Fruit fly (Drosophila melanogaster) whole organism, embryonic: ENCODE data around the gene CG6236.

ENCODE experiments used
- Adf1 ChIP-seq: fragments of 200-800 bp; sonication (Bioruptor generic); IDR thresholded peaks from 2 replicates; pipeline ENCODE4 v1.3.6; 2022; ENCODE audit warnings: missing biosample characterization, missing genetic modification characterization
- Atf6 ChIP-seq: fragments of 200-800 bp; sonication (Bioruptor generic); IDR thresholded peaks from 2 replicates; pipeline ENCODE4 v1.3.6; 2022; ENCODE audit warnings: missing biosample characterization, missing genetic modification characterization
- Bdp1 ChIP-seq: fragments of 200-800 bp; sonication (Bioruptor generic); optimal IDR thresholded peaks from 3 replicates; lab custom pipeline; 2016; ENCODE audit warnings: missing biosample characterization, missing genetic modification characterization
- BtbVII ChIP-seq: fragments of 200-800 bp; sonication (Bioruptor generic); optimal IDR thresholded peaks from 3 replicates; lab custom pipeline; 2017; ENCODE audit warnings: missing biosample characterization, mild to moderate bottlenecking, missing genetic modification characterization
- CG10979 ChIP-seq: fragments of 200-800 bp; sonication (Bioruptor generic); optimal IDR thresholded peaks from 2 replicates; lab custom pipeline; 2018; ENCODE audit warnings: missing biosample characterization, mild to moderate bottlenecking, missing genetic modification characterization, moderate library complexity
- CG13296 ChIP-seq: fragments of 200-800 bp; sonication (Bioruptor generic); optimal IDR thresholded peaks from 3 replicates; lab custom pipeline; 2018; ENCODE audit warnings: missing biosample characterization, mild to moderate bottlenecking, missing genetic modification characterization
- CG1647 ChIP-seq: fragments of 200-800 bp; sonication (Bioruptor generic); optimal IDR thresholded peaks from 3 replicates; lab custom pipeline; 2016; ENCODE audit warnings: missing biosample characterization, missing genetic modification characterization
- CG16779 ChIP-seq: fragments of 200-800 bp; sonication (Bioruptor generic); IDR thresholded peaks from 2 replicates; pipeline ENCODE4 v1.3.6; 2022; ENCODE audit warnings: missing biosample characterization, missing genetic modification characterization
- CG16813 ChIP-seq: fragments of 200-800 bp; sonication (Bioruptor generic); IDR thresholded peaks from 3 replicates; pipeline ENCODE4 v1.3.6; 2022; ENCODE audit warnings: missing biosample characterization, missing genetic modification characterization; ENCODE audit not compliant: partially characterized antibody
- CG17359 ChIP-seq: fragments of 200-800 bp; sonication (Bioruptor generic); optimal IDR thresholded peaks from 3 replicates; lab custom pipeline; 2018; ENCODE audit warnings: missing biosample characterization, mild to moderate bottlenecking, missing genetic modification characterization, moderate library complexity
- CG18011 ChIP-seq: fragments of 200-800 bp; sonication (Bioruptor generic); optimal IDR thresholded peaks from 2 replicates; lab custom pipeline; 2017; ENCODE audit warnings: missing biosample characterization, missing genetic modification characterization, mild to moderate bottlenecking, moderate library complexity, missing genotype
- CG2129 ChIP-seq: fragments of 200-800 bp; sonication (Bioruptor generic); IDR thresholded peaks from 2 replicates; pipeline ENCODE4 v1.3.6; 2022; ENCODE audit warnings: missing biosample characterization, missing genetic modification characterization; ENCODE audit not compliant: partially characterized antibody
- CG8359 ChIP-seq: fragments of 200-800 bp; sonication (Bioruptor generic); optimal IDR thresholded peaks from 2 replicates; lab custom pipeline; 2017; ENCODE audit warnings: missing biosample characterization, mild to moderate bottlenecking, missing genetic modification characterization, borderline replicate concordance
- CG8924 ChIP-seq: fragments of 200-800 bp; optimal IDR thresholded peaks from 3 replicates; lab custom pipeline; 2019; ENCODE audit warnings: missing biosample characterization, mild to moderate bottlenecking, missing genetic modification characterization, moderate library complexity
- CG9609 ChIP-seq: fragments of 200-800 bp; sonication (Bioruptor generic); optimal IDR thresholded peaks from 3 replicates; lab custom pipeline; 2016; ENCODE audit warnings: missing biosample characterization, missing genetic modification characterization
- CHES-1-like ChIP-seq: fragments of 200-800 bp; sonication (Bioruptor generic); optimal IDR thresholded peaks from 2 replicates; lab custom pipeline; 2016; ENCODE audit warnings: missing biosample characterization, missing genetic modification characterization
- Camta ChIP-seq: fragments of 200-800 bp; sonication (Bioruptor generic); optimal IDR thresholded peaks from 2 replicates; lab custom pipeline; 2016; ENCODE audit warnings: missing biosample characterization, missing genetic modification characterization
- CrebB ChIP-seq: fragments of 200-800 bp; sonication (Bioruptor generic); optimal IDR thresholded peaks from 3 replicates; lab custom pipeline; 2018; ENCODE audit warnings: missing biosample characterization, mild to moderate bottlenecking, missing genetic modification characterization
- Dbx ChIP-seq: fragments of 200-800 bp; sonication (Bioruptor generic); IDR thresholded peaks from 3 replicates; pipeline ENCODE4 v1.3.6; 2022; ENCODE audit warnings: missing biosample characterization, missing genetic modification characterization
- Dip3 ChIP-seq: fragments of 200-800 bp; sonication (Bioruptor generic); optimal IDR thresholded peaks from 3 replicates; lab custom pipeline; 2016; ENCODE audit warnings: missing biosample characterization, missing genetic modification characterization
- Dll ChIP-seq: fragments of 200-800 bp; sonication (Bioruptor generic); IDR thresholded peaks from 4 replicates; pipeline ENCODE4 v1.3.6; 2022; ENCODE audit warnings: missing biosample characterization, missing genetic modification characterization; ENCODE audit not compliant: partially characterized antibody
- Dp ChIP-seq: fragments of 200-800 bp; sonication (Bioruptor generic); optimal IDR thresholded peaks from 2 replicates; lab custom pipeline; 2018; ENCODE audit warnings: missing biosample characterization, mild to moderate bottlenecking, missing genetic modification characterization, moderate library complexity
- Dref ChIP-seq: fragments of 200-800 bp; sonication (Bioruptor generic); IDR thresholded peaks from 2 replicates; pipeline ENCODE4 v1.3.6; 2022; ENCODE audit warnings: missing biosample characterization, missing genetic modification characterization
- ERR ChIP-seq: fragments of 200-800 bp; sonication (Bioruptor generic); optimal IDR thresholded peaks from 2 replicates; lab custom pipeline; 2016; ENCODE audit warnings: missing biosample characterization, missing genetic modification characterization
- Ets65A ChIP-seq: fragments of 200-800 bp; sonication (Bioruptor generic); peaks from one replicate; lab custom pipeline; 2016; ENCODE audit warnings: missing biosample characterization, missing genetic modification characterization
- Hr51 ChIP-seq, 2 experiments: fragments of 200-800 bp; sonication (Bioruptor generic); optimal IDR thresholded peaks; 2 replicates in 1 of 2; 3 replicates in 1 of 2; lab custom pipeline; 2016 to 2018; ENCODE audit warnings: missing biosample characterization in 2 of 2, missing genetic modification characterization in 2 of 2, mild to moderate bottlenecking in 1 of 2, moderate library complexity in 1 of 2
- Lhr ChIP-seq: fragments of 200-800 bp; sonication (Bioruptor generic); optimal IDR thresholded peaks from 3 replicates; lab custom pipeline; 2017; ENCODE audit warnings: mild to moderate bottlenecking, missing biosample characterization, missing genetic modification reagents, missing genetic modification characterization
- Oaz ChIP-seq: fragments of 200-800 bp; sonication (Bioruptor generic); IDR thresholded peaks from 2 replicates; pipeline ENCODE4 v1.3.6; 2022; ENCODE audit warnings: missing biosample characterization, missing genetic modification characterization
- Opbp ChIP-seq: fragments of 200-800 bp; sonication (Bioruptor generic); IDR thresholded peaks from 3 replicates; pipeline ENCODE4 v1.3.6; 2022; ENCODE audit warnings: missing biosample characterization, missing genetic modification characterization; ENCODE audit not compliant: partially characterized antibody
- PHDP ChIP-seq: fragments of 200-800 bp; sonication (Bioruptor generic); optimal IDR thresholded peaks from 3 replicates; lab custom pipeline; 2018; ENCODE audit warnings: missing biosample characterization, mild to moderate bottlenecking, missing genetic modification characterization, moderate library complexity
- Sin3A ChIP-seq: fragments of >200 bp; optimal IDR thresholded peaks from 2 replicates; lab custom pipeline; 2018
- abd-A ChIP-seq: fragments of 200-800 bp; sonication (Bioruptor generic); optimal IDR thresholded peaks from 3 replicates; lab custom pipeline; 2019; ENCODE audit warnings: missing biosample characterization, mild to moderate bottlenecking, missing genetic modification characterization, moderate library complexity
- ase ChIP-seq: fragments of 200-800 bp; sonication (Bioruptor generic); IDR thresholded peaks from 3 replicates; pipeline ENCODE4 v1.3.6; 2022; ENCODE audit warnings: missing biosample characterization, missing genetic modification characterization
- bsh ChIP-seq, 2 experiments: fragments of 200-800 bp; sonication (Bioruptor generic); optimal IDR thresholded peaks; 2 replicates each; lab custom pipeline; 2017 to 2018; ENCODE audit warnings: mild to moderate bottlenecking in 2 of 2, missing biosample characterization in 2 of 2, missing genetic modification characterization in 2 of 2, moderate library complexity in 1 of 2
- caup ChIP-seq: fragments of 200-800 bp; sonication (Bioruptor generic); optimal IDR thresholded peaks from 3 replicates; lab custom pipeline; 2017; ENCODE audit warnings: missing biosample characterization, mild to moderate bottlenecking, missing genetic modification characterization, moderate library complexity; ENCODE audit not compliant: severe bottlenecking
- cg ChIP-seq: fragments of 200-800 bp; sonication (Bioruptor generic); optimal IDR thresholded peaks from 3 replicates; lab custom pipeline; 2019; ENCODE audit warnings: missing biosample characterization, mild to moderate bottlenecking, missing genetic modification characterization, moderate library complexity
- chinmo ChIP-seq: fragments of 200-800 bp; sonication (Bioruptor generic); IDR thresholded peaks from 4 replicates; pipeline ENCODE4 v1.3.6; 2022; ENCODE audit warnings: missing biosample characterization, missing genetic modification characterization; ENCODE audit not compliant: partially characterized antibody
- crol ChIP-seq: fragments of 200-800 bp; sonication (Bioruptor generic); IDR thresholded peaks from 2 replicates; pipeline ENCODE4 v1.3.6; 2022; ENCODE audit warnings: missing biosample characterization, missing genetic modification characterization
- dmrt11E ChIP-seq: fragments of 200-800 bp; sonication (Bioruptor generic); optimal IDR thresholded peaks from 3 replicates; lab custom pipeline; 2018; ENCODE audit warnings: missing biosample characterization, mild to moderate bottlenecking, missing genetic modification characterization, moderate library complexity
- grau ChIP-seq: fragments of 200-800 bp; optimal IDR thresholded peaks from 3 replicates; lab custom pipeline; 2019; ENCODE audit warnings: missing biosample characterization, mild to moderate bottlenecking, missing genetic modification characterization, moderate library complexity
- hbn ChIP-seq: fragments of 200-800 bp; sonication (Bioruptor generic); IDR thresholded peaks from 2 replicates; pipeline ENCODE4 v1.3.6; 2022; ENCODE audit warnings: missing biosample characterization, missing genetic modification characterization; ENCODE audit not compliant: partially characterized antibody
- insv ChIP-seq, 2 experiments: fragments of 200-800 bp; sonication (Bioruptor generic); optimal IDR thresholded peaks; 3 replicates each; lab custom pipeline; 2016 to 2018; ENCODE audit warnings: missing biosample characterization in 2 of 2, missing genetic modification characterization in 2 of 2
- ken ChIP-seq: fragments of 200-800 bp; sonication (Bioruptor generic); IDR thresholded peaks from 3 replicates; pipeline ENCODE4 v1.3.6; 2022; ENCODE audit warnings: missing biosample characterization, missing genetic modification characterization
- lola ChIP-seq, 3 experiments: fragments of >200 bp in 2 of 3; fragments of 200-800 bp in 1 of 3; sonication (Bioruptor generic) in 1 of 3; optimal IDR thresholded peaks; 2 replicates each; lab custom pipeline; 2017 to 2019; ENCODE audit warnings: missing biosample characterization in 3 of 3, missing genetic modification characterization in 3 of 3, mild to moderate bottlenecking in 1 of 3, moderate library complexity in 1 of 3
- nerfin-2 ChIP-seq: fragments of 200-800 bp; sonication (Bioruptor generic); IDR thresholded peaks from 2 replicates; pipeline ENCODE4 v1.3.6; 2022; ENCODE audit warnings: missing biosample characterization, missing genetic modification characterization; ENCODE audit not compliant: partially characterized antibody
- pfk ChIP-seq: fragments of 200-800 bp; sonication (Bioruptor generic); optimal IDR thresholded peaks from 2 replicates; lab custom pipeline; 2018; ENCODE audit warnings: missing biosample characterization, mild to moderate bottlenecking, missing genetic modification characterization, moderate library complexity
- pnt ChIP-seq: fragments of 200-800 bp; sonication (Bioruptor generic); optimal IDR thresholded peaks from 3 replicates; lab custom pipeline; 2016; ENCODE audit warnings: missing biosample characterization, missing genetic modification characterization
- slou ChIP-seq: fragments of 200-800 bp; sonication (Bioruptor generic); optimal IDR thresholded peaks from 3 replicates; lab custom pipeline; 2016; ENCODE audit warnings: missing biosample characterization, missing genetic modification characterization
- zen ChIP-seq: fragments of 200-800 bp; sonication (Bioruptor generic); optimal IDR thresholded peaks from 3 replicates; lab custom pipeline; 2018; ENCODE audit warnings: missing biosample characterization, mild to moderate bottlenecking, missing genetic modification characterization, moderate library complexity

Gene CG6236

DNA sequence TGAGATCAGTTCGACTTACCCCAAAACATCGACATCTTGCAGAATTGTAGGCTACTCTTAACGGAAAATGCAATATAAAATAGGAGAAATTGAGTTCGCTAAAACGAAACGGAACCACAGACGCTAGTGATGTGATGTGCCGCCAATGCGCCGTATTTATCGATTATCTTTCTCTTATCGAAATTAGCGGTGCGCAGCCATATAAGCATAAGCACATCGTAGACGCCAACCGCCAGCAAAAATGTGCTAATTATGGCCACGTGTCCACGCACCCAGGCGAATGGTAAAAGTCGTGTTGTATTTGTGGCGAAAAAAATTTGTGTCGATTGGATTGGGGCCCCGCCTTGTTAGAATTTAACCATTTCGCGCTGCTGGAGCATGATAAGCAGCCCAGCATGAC lies 4.9 kb upstream of the CG6236 start, which contains the start of the genes Fkbp39 and Cyfip (continued):
- TF ChIP-seq cg (GFP tag; lab: Kevin White, UChicago) (peak; percentile 47), pnt (GFP tag; lab: Kevin White, UChicago) (no peak), abd-A (tag; lab: Kevin White, UChicago) (no peak), Adf1 (GFP tag; lab: Robert Waterston, UW) (peak; percentile 68), Dref (GFP tag; lab: Robert Waterston, UW) (peak; percentile 99), lola (GFP tag; optimal IDR thresholded peaks at IDR 0.05; lab: Kevin White, UChicago) (no peak), Dll (GFP tag; lab: Robert Waterston, UW) (peak; percentile 74), Dp (GFP tag; lab: Kevin White, UChicago) (peak; percentile 71), CG18011 (GFP tag; lab: Kevin White, UChicago) (peak; percentile 47), zen (tag; lab: Kevin White, UChicago) (peak; percentile 54), Sin3A (peak; percentile 84), CHES-1-like (peak; percentile 92), caup (peak; percentile 64), slou (GFP tag; lab: Kevin White, UChicago) (peak; percentile 20), Dip3 (GFP tag; lab: Kevin White, UChicago) (peak; percentile 21), CG16779 (GFP tag; lab: Robert Waterston, UW) (no peak), bsh (GFP tag; optimal IDR thresholded peaks at IDR 0.05; lab: Kevin White, UChicago) (peak in 1 of 2 experiments; percentile 16), Camta (no peak), CG1647 (GFP tag; lab: Kevin White, UChicago) (peak; percentile 29), Ets65A (peak; percentile 85), Hr51 (GFP tag; optimal IDR thresholded peaks at IDR 0.05; lab: Kevin White, UChicago) (peak in 1 of 2 experiments; percentile 48), Oaz (GFP tag; lab: Robert Waterston, UW) (no peak), CG16813 (GFP tag; lab: Robert Waterston, UW) (peak; percentile 74), dmrt11E (tag; lab: Kevin White, UChicago) (no peak), ken (GFP tag; lab: Robert Waterston, UW) (peak; percentile 66; the same call in 2 of the 3 replicates), PHDP (tag; lab: Kevin White, UChicago) (peak; percentile 17), BtbVII (no peak), chinmo (GFP tag; lab: Robert Waterston, UW) (0 out of 4 replicates have a peak, but pooled peaks have one; percentile 65), CG10979 (peak; percentile 21), Dbx (peak; percentile 80), Atf6 (GFP tag; lab: Robert Waterston, UW) (peak; percentile 34; the same call in 1 of the 2 replicates), Opbp (GFP tag; lab: Robert Waterston, UW) (peak; percentile 83), CrebB (tag; lab: Kevin White, UChicago) (peak; percentile 43), CG9609 (GFP tag; lab: Kevin White, UChicago) (peak; percentile 44), insv (GFP tag; optimal IDR thresholded peaks at IDR 0.05; lab: Kevin White, UChicago) (peak in 1 of 2 experiments; percentile 43), CG17359 (peak; percentile 21), pfk (GFP tag; lab: Kevin White, UChicago) (peak; percentile 15), CG8924 (peak; percentile 40), CG8359 (no peak), hbn (GFP tag; lab: Robert Waterston, UW) (peak; percentile 65), Lhr (GFP tag; lab: Kevin White, UChicago) (peak; percentile 94), nerfin-2 (GFP tag; lab: Robert Waterston, UW) (peak; percentile 39; the same call in 1 of the 2 replicates), ase (GFP tag; lab: Robert Waterston, UW) (0 out of 3 replicates have a peak, but pooled peaks have one; percentile 27), grau (tag; lab: Kevin White, UChicago) (peak; percentile 48), crol (GFP tag; lab: Robert Waterston, UW) (0 out of 2 replicates have a peak, but pooled peaks have one; percentile 5), CG13296 (GFP tag; lab: Kevin White, UChicago) (peak; percentile 2), CG2129 (GFP tag; lab: Robert Waterston, UW) (no peak), ERR (GFP tag; lab: Kevin White, UChicago) (peak; percentile 62), Bdp1 (GFP tag; lab: Kevin White, UChicago) (peak; percentile 19)
